Fruit fly (Drosophila melanogaster) whole organism: ENCODE results near the gene Kcmf1.

Source experiments
- CG8478 ChIP-seq: fragments of >200 bp; optimal IDR thresholded peaks from 2 replicates; lab custom pipeline; 2018; ENCODE audit warnings: inconsistent platforms
- psq ChIP-seq: fragments of >200 bp; optimal IDR thresholded peaks from 2 replicates; lab custom pipeline; 2017
- usp ChIP-seq: fragments of >200 bp; optimal IDR thresholded peaks from 2 replicates; lab custom pipeline; 2017; ENCODE audit warnings: missing biosample characterization, missing genetic modification characterization, mixed read lengths

DNA sequence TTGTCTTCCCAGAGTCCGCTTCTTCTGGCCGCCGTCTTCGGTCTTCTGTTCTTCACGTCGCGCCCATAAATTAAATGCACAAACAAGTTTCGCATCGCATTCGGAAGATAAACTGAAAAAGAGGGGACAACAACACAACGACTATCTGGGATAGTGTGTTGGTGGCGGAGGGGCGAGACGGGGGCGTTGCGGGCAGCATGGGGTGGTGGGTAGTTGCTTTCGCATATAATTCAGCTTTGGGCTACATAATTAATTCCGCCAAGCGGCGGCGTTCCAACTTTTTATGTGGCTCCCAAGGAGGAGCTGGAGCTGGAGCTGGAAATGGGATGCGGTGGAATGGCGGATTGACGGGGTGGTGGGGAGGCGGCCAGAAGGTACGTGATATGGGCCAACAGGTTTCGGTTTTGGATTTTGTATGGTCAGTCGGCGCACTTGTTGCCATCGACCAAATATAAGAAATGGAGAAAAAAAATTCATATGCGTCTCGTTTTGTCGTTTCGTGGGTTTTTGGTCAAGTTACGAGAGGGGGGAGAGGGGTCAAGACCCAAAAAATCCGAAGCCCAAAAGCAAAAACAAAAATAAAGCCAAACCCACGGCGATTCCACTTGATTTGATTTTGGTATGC, 45.3 kb downstream of the Kcmf1 start:
- TF ChIP-seq psq (lab: Kevin White, UChicago) (no peak), usp (no peak), CG8478 (lab: Kevin White, UChicago) (no peak)
